Fruit fly (Drosophila melanogaster) whole organism, embryonic: ENCODE data around the gene CG8097.

ENCODE experiments used
- Antp ChIP-seq: fragments of 200-800 bp; sonication (Bioruptor generic); optimal IDR thresholded peaks from 3 replicates; lab custom pipeline; 2016; ENCODE audit warnings: missing biosample characterization, missing genetic modification characterization
- C15 ChIP-seq: fragments of 200-800 bp; sonication (Bioruptor generic); IDR thresholded peaks from 3 replicates; pipeline ENCODE4 v1.3.6; 2022; ENCODE audit warnings: missing biosample characterization, missing genetic modification characterization
- CG10979 ChIP-seq: fragments of 200-800 bp; sonication (Bioruptor generic); optimal IDR thresholded peaks from 2 replicates; lab custom pipeline; 2018; ENCODE audit warnings: missing biosample characterization, mild to moderate bottlenecking, missing genetic modification characterization, moderate library complexity
- CG12391 ChIP-seq: fragments of 200-800 bp; sonication (Bioruptor generic); optimal IDR thresholded peaks from 3 replicates; lab custom pipeline; 2018; ENCODE audit warnings: missing biosample characterization, mild to moderate bottlenecking, missing genetic modification characterization, moderate library complexity
- CG13775 ChIP-seq: fragments of 200-800 bp; sonication (Bioruptor generic); optimal IDR thresholded peaks from 3 replicates; lab custom pipeline; 2017; ENCODE audit warnings: missing biosample characterization, mild to moderate bottlenecking, missing genetic modification characterization
- CG14014 ChIP-seq: fragments of 200-800 bp; sonication (Bioruptor generic); IDR thresholded peaks from 2 replicates; pipeline ENCODE4 v1.3.6; 2022; ENCODE audit warnings: missing biosample characterization, missing genetic modification characterization
- CG1602 ChIP-seq: fragments of 200-800 bp; sonication (Bioruptor generic); optimal IDR thresholded peaks from 3 replicates; lab custom pipeline; 2016; ENCODE audit warnings: missing biosample characterization, missing genetic modification characterization
- CG17328 ChIP-seq: fragments of 200-800 bp; sonication (Bioruptor generic); IDR thresholded peaks from 2 replicates; pipeline ENCODE4 v1.3.6; 2022; ENCODE audit warnings: missing biosample characterization, missing genetic modification characterization
- CG17612 ChIP-seq: fragments of 200-800 bp; sonication (Bioruptor generic); IDR thresholded peaks from 2 replicates; pipeline ENCODE4 v1.3.6; 2022; ENCODE audit warnings: missing biosample characterization, missing genetic modification characterization
- CG2678 ChIP-seq: fragments of 200-800 bp; sonication (Bioruptor generic); optimal IDR thresholded peaks from 3 replicates; lab custom pipeline; 2019; ENCODE audit warnings: missing biosample characterization, mild to moderate bottlenecking, missing genetic modification characterization, moderate library complexity
- CG34376 ChIP-seq: fragments of 200-800 bp; sonication (Bioruptor generic); optimal IDR thresholded peaks from 2 replicates; lab custom pipeline; 2018; ENCODE audit warnings: missing biosample characterization, mild to moderate bottlenecking, missing genetic modification characterization
- CG6854 ChIP-seq: fragments of 200-800 bp; sonication (Bioruptor generic); optimal IDR thresholded peaks from 3 replicates; lab custom pipeline; 2017; ENCODE audit warnings: missing biosample characterization, mild to moderate bottlenecking, missing genetic modification characterization
- CG8388 ChIP-seq: fragments of 200-800 bp; sonication (Bioruptor generic); optimal IDR thresholded peaks from 2 replicates; lab custom pipeline; 2019; ENCODE audit warnings: missing biosample characterization, mild to moderate bottlenecking, missing genetic modification characterization, moderate library complexity
- CG9215 ChIP-seq: fragments of 200-800 bp; sonication (Bioruptor generic); IDR thresholded peaks from 2 replicates; pipeline ENCODE4 v1.3.6; 2022; ENCODE audit warnings: missing biosample characterization, missing genetic modification characterization
- CHES-1-like ChIP-seq: fragments of 200-800 bp; sonication (Bioruptor generic); optimal IDR thresholded peaks from 2 replicates; lab custom pipeline; 2016; ENCODE audit warnings: missing biosample characterization, missing genetic modification characterization
- Doc2 ChIP-seq: fragments of 200-800 bp; sonication (Bioruptor generic); IDR thresholded peaks from 2 replicates; pipeline ENCODE4 v1.3.6; 2022; ENCODE audit warnings: missing biosample characterization, missing genetic modification characterization
- Hey ChIP-seq: fragments of 200-800 bp; sonication (Bioruptor generic); optimal IDR thresholded peaks from 3 replicates; lab custom pipeline; 2018; ENCODE audit warnings: missing biosample characterization, mild to moderate bottlenecking, missing genetic modification characterization
- MESR4 ChIP-seq: fragments of 200-800 bp; sonication (Bioruptor generic); optimal IDR thresholded peaks from 2 replicates; lab custom pipeline; 2018; ENCODE audit warnings: missing biosample characterization, mild to moderate bottlenecking, missing genetic modification characterization, moderate library complexity
- MTF-1 ChIP-seq: fragments of 200-800 bp; sonication (Bioruptor generic); optimal IDR thresholded peaks from 2 replicates; lab custom pipeline; 2018; ENCODE audit warnings: missing biosample characterization, mild to moderate bottlenecking, missing genetic modification characterization, borderline replicate concordance
- Med ChIP-seq: fragments of 200-800 bp; sonication (Bioruptor generic); peaks from one replicate; lab custom pipeline; 2016; ENCODE audit warnings: missing biosample characterization, missing genetic modification characterization, mild to moderate bottlenecking, inconsistent platforms, moderate library complexity
- Oaz ChIP-seq: fragments of 200-800 bp; sonication (Bioruptor generic); IDR thresholded peaks from 2 replicates; pipeline ENCODE4 v1.3.6; 2022; ENCODE audit warnings: missing biosample characterization, missing genetic modification characterization
- Rfx ChIP-seq: fragments of 200-800 bp; sonication (Bioruptor generic); IDR thresholded peaks from 2 replicates; pipeline ENCODE4 v1.3.6; 2022; ENCODE audit warnings: missing biosample characterization, missing genetic modification characterization
- TFAM ChIP-seq: fragments of 200-800 bp; sonication (Bioruptor generic); optimal IDR thresholded peaks from 2 replicates; lab custom pipeline; 2017; ENCODE audit warnings: missing biosample characterization, missing genetic modification characterization, inconsistent platforms
- Tbp ChIP-seq: fragments of >200 bp; optimal IDR thresholded peaks from 2 replicates; lab custom pipeline; 2018; ENCODE audit warnings: missing biosample characterization, missing genetic modification characterization
- Usf ChIP-seq: fragments of 200-800 bp; sonication (Bioruptor generic); optimal IDR thresholded peaks from 2 replicates; lab custom pipeline; 2017; ENCODE audit warnings: missing genotype, missing biosample characterization, missing genetic modification characterization
- ab ChIP-seq: fragments of 200-800 bp; sonication (Bioruptor generic); optimal IDR thresholded peaks from 2 replicates; lab custom pipeline; 2016; ENCODE audit warnings: missing biosample characterization, missing genetic modification characterization
- al ChIP-seq: fragments of 200-800 bp; sonication (Bioruptor generic); IDR thresholded peaks from 2 replicates; pipeline ENCODE4 v1.3.6; 2022; ENCODE audit warnings: missing biosample characterization, missing genetic modification characterization
- az2 ChIP-seq: fragments of 200-800 bp; sonication (Bioruptor generic); optimal IDR thresholded peaks from 3 replicates; lab custom pipeline; 2016; ENCODE audit warnings: missing biosample characterization, missing genetic modification characterization
- bbx ChIP-seq: fragments of 200-800 bp; sonication (Bioruptor generic); IDR thresholded peaks from 2 replicates; pipeline ENCODE4 v1.3.6; 2022; ENCODE audit warnings: missing biosample characterization, missing genetic modification characterization; ENCODE audit not compliant: partially characterized antibody
- bcd ChIP-seq: fragments of 200-800 bp; sonication (Bioruptor generic); optimal IDR thresholded peaks from 2 replicates; lab custom pipeline; 2017; ENCODE audit warnings: missing biosample characterization, mild to moderate bottlenecking, missing genetic modification characterization
- dm ChIP-seq: fragments of 200-800 bp; sonication (Bioruptor generic); optimal IDR thresholded peaks from 3 replicates; lab custom pipeline; 2016; ENCODE audit warnings: missing biosample characterization, missing genetic modification characterization
- ems ChIP-seq: fragments of 200-800 bp; sonication (Bioruptor generic); optimal IDR thresholded peaks from 3 replicates; lab custom pipeline; 2016; ENCODE audit warnings: missing biosample characterization, missing genetic modification characterization
- esg ChIP-seq: fragments of 200-800 bp; sonication (Bioruptor generic); conservative IDR thresholded peaks from 2 replicates; pipeline ENCODE4 v1.3.6; 2022; ENCODE audit warnings: missing biosample characterization, missing genetic modification characterization
- fru ChIP-seq: fragments of >200 bp; optimal IDR thresholded peaks from 2 replicates; lab custom pipeline; 2017
- ftz-f1 ChIP-seq: fragments of 200-800 bp; sonication (Bioruptor generic); optimal IDR thresholded peaks from 2 replicates; lab custom pipeline; 2016; ENCODE audit warnings: missing biosample characterization, missing genetic modification characterization
- gcm ChIP-seq: fragments of 200-800 bp; sonication (Bioruptor generic); optimal IDR thresholded peaks from 2 replicates; lab custom pipeline; 2019; ENCODE audit warnings: missing biosample characterization, mild to moderate bottlenecking, missing genetic modification characterization, moderate library complexity
- gem ChIP-seq: fragments of 200-800 bp; sonication (Bioruptor generic); optimal IDR thresholded peaks from 2 replicates; lab custom pipeline; 2019; ENCODE audit warnings: missing biosample characterization, mild to moderate bottlenecking, missing genetic modification characterization, moderate library complexity
- hth ChIP-seq: fragments of >200 bp; optimal IDR thresholded peaks from 2 replicates; lab custom pipeline; 2017; ENCODE audit warnings: inconsistent platforms
- jing ChIP-seq: fragments of 200-800 bp; sonication (Bioruptor generic); optimal IDR thresholded peaks from 2 replicates; lab custom pipeline; 2018; ENCODE audit warnings: missing biosample characterization, mild to moderate bottlenecking, missing genetic modification characterization
- knrl ChIP-seq: fragments of 200-800 bp; sonication (Bioruptor generic); IDR thresholded peaks from 3 replicates; pipeline ENCODE4 v1.3.6; 2022; ENCODE audit warnings: missing biosample characterization, missing genetic modification characterization; ENCODE audit not compliant: partially characterized antibody
- mld ChIP-seq: fragments of 200-800 bp; sonication (Bioruptor generic); IDR thresholded peaks from 3 replicates; pipeline ENCODE4 v1.3.6; 2022; ENCODE audit warnings: missing biosample characterization, missing genetic modification characterization; ENCODE audit not compliant: partially characterized antibody
- nmo ChIP-seq: fragments of 200-800 bp; sonication (Bioruptor generic); optimal IDR thresholded peaks from 2 replicates; lab custom pipeline; 2018; ENCODE audit warnings: missing biosample characterization, mild to moderate bottlenecking, missing genetic modification characterization, moderate library complexity
- peb ChIP-seq: fragments of 200-800 bp; sonication (Bioruptor generic); IDR thresholded peaks from 2 replicates; pipeline ENCODE4 v1.3.6; 2022; ENCODE audit warnings: missing biosample characterization, missing genetic modification characterization
- run ChIP-seq: fragments of 200-800 bp; sonication (Bioruptor generic); optimal IDR thresholded peaks from 3 replicates; lab custom pipeline; 2018; ENCODE audit warnings: missing biosample characterization, mild to moderate bottlenecking, missing genetic modification characterization
- slou ChIP-seq: fragments of 200-800 bp; sonication (Bioruptor generic); optimal IDR thresholded peaks from 3 replicates; lab custom pipeline; 2016; ENCODE audit warnings: missing biosample characterization, missing genetic modification characterization
- sug ChIP-seq: fragments of 200-800 bp; optimal IDR thresholded peaks from 2 replicates; lab custom pipeline; 2019; ENCODE audit warnings: missing biosample characterization, mild to moderate bottlenecking, missing genetic modification characterization, moderate library complexity
- tap ChIP-seq: fragments of 200-800 bp; optimal IDR thresholded peaks from 3 replicates; lab custom pipeline; 2019; ENCODE audit warnings: missing biosample characterization, mild to moderate bottlenecking, missing genetic modification characterization, moderate library complexity
- tx ChIP-seq: fragments of 200-800 bp; sonication (Bioruptor generic); optimal IDR thresholded peaks from 2 replicates; lab custom pipeline; 2016; ENCODE audit warnings: missing biosample characterization, missing genetic modification characterization
- vfl ChIP-seq: fragments of 200-800 bp; sonication (Bioruptor generic); optimal IDR thresholded peaks from 2 replicates; lab custom pipeline; 2016; ENCODE audit warnings: missing biosample characterization, missing genetic modification characterization
- vvl ChIP-seq: fragments of 200-800 bp; sonication (Bioruptor generic); IDR thresholded peaks from 2 replicates; pipeline ENCODE4 v1.3.6; 2022; ENCODE audit warnings: missing biosample characterization, missing genetic modification characterization
- wek ChIP-seq: fragments of 200-800 bp; sonication (Bioruptor generic); optimal IDR thresholded peaks from 3 replicates; lab custom pipeline; 2018; ENCODE audit warnings: missing biosample characterization, mild to moderate bottlenecking, missing genetic modification characterization, moderate library complexity
- zen ChIP-seq: fragments of 200-800 bp; sonication (Bioruptor generic); optimal IDR thresholded peaks from 3 replicates; lab custom pipeline; 2018; ENCODE audit warnings: missing biosample characterization, mild to moderate bottlenecking, missing genetic modification characterization, moderate library complexity

CG8097 gene

DNA sequence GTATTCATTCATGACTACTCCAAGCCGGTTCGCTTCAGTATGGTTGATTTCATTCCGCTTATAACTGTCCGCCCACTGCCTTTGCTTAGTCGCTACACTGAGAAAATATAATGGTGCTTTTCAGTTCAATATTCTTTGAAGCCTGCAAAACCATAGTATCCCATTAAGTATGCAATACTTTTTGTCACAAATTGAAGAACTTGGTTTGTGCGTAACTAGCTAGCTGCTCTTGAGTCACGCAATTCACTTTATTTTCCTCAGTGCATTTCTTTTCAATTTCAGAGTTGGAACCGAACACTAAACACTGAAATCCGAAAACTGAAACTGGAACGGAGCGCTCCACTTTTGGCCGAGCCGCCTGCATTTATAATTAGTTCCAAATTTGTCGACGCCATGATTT, 16.7 kb downstream of the CG8097 start (continued):
- TF ChIP-seq knrl (GFP tag; lab: Robert Waterston, UW) (no peak), peb (peak; percentile 38; the same call in 1 of the 2 replicates), Antp (GFP tag; lab: Kevin White, UChicago) (peak; percentile 54), Med (peak; percentile 97), tap (tag; lab: Kevin White, UChicago) (peak; percentile 54), dm (GFP tag; lab: Kevin White, UChicago) (no peak), gcm (GFP tag; lab: Kevin White, UChicago) (peak; percentile 33), slou (no peak), Oaz (GFP tag; lab: Robert Waterston, UW) (peak; percentile 43; the same call in 1 of the 2 replicates), run (no peak), zen (tag; lab: Kevin White, UChicago) (peak; percentile 31), Hey (tag; lab: Kevin White, UChicago) (no peak), gem (tag; lab: Kevin White, UChicago) (peak; percentile 78), esg (GFP tag; lab: Robert Waterston, UW) (peak; percentile 53), ab (GFP tag; lab: Kevin White, UChicago) (no peak), C15 (GFP tag; lab: Robert Waterston, UW) (no peak), vfl (GFP tag; lab: Kevin White, UChicago) (peak; percentile 13), nmo (peak; percentile 46), tx (GFP tag; lab: Kevin White, UChicago) (peak; percentile 19), al (GFP tag; lab: Robert Waterston, UW) (no peak), ems (GFP tag; lab: Kevin White, UChicago) (peak; percentile 25), CHES-1-like (GFP tag; lab: Kevin White, UChicago) (peak; percentile 12), ftz-f1 (no peak), sug (no peak), wek (peak; percentile 3), CG13775 (GFP tag; lab: Kevin White, UChicago) (no peak), jing (no peak), Usf (GFP tag; lab: Kevin White, UChicago) (no peak), mld (GFP tag; lab: Robert Waterston, UW) (no peak), CG12391 (peak; percentile 57), bcd (GFP tag; lab: Kevin White, UChicago) (peak; percentile 47), MESR4 (GFP tag; lab: Kevin White, UChicago) (no peak), CG14014 (peak; percentile 57), CG8388 (peak; percentile 23), CG10979 (tag; lab: Kevin White, UChicago) (peak; percentile 38), CG6854 (GFP tag; lab: Kevin White, UChicago) (no peak), TFAM (GFP tag; lab: Kevin White, UChicago) (no peak), MTF-1 (GFP tag; lab: Kevin White, UChicago) (peak; percentile 36), Tbp (no peak), az2 (GFP tag; lab: Kevin White, UChicago) (peak; percentile 54), hth (lab: Kevin White, UChicago) (no peak), vvl (peak; percentile 71), CG9215 (GFP tag; lab: Robert Waterston, UW) (peak; percentile 86), Doc2 (no peak), CG1602 (peak; percentile 44), CG34376 (GFP tag; lab: Kevin White, UChicago) (no peak), Rfx (GFP tag; lab: Robert Waterston, UW) (peak; percentile 75), fru (lab: Kevin White, UChicago) (no peak), CG17328 (GFP tag; lab: Robert Waterston, UW) (peak; percentile 74), CG2678 (tag; lab: Kevin White, UChicago) (peak; percentile 73), CG17612 (GFP tag; lab: Robert Waterston, UW) (no peak), bbx (GFP tag; lab: Robert Waterston, UW) (no peak)
